Worm (Caenorhabditis elegans) whole organism, L1 larva: ENCODE results near the gene W01C9.2.

Source experiments
- Y116A8C.19 ChIP-seq: sonication (generic microtip); optimal IDR thresholded peaks from 2 replicates; lab custom pipeline; 2016; ENCODE audit warnings: missing compliant biosample characterization, missing genetic modification characterization, borderline replicate concordance
- aha-1 ChIP-seq: fragments of 150-350 bp; optimal IDR thresholded peaks from 2 replicates; lab custom pipeline; 2014; ENCODE audit warnings: missing biosample characterization, missing genetic modification characterization
- aly-2 ChIP-seq: fragments of 150-350 bp; optimal IDR thresholded peaks from 2 replicates; lab custom pipeline; 2014; ENCODE audit warnings: missing biosample characterization, missing genetic modification characterization
- blmp-1 ChIP-seq: fragments of 150-350 bp; optimal IDR thresholded peaks from 2 replicates; lab custom pipeline; 2014; ENCODE audit warnings: missing biosample characterization, missing genetic modification characterization
- ceh-63 ChIP-seq: fragments of 200-800 bp; sonication (Bioruptor generic); optimal IDR thresholded peaks from 2 replicates; lab custom pipeline; 2018; ENCODE audit warnings: mild to moderate bottlenecking, missing genetic modification characterization, missing compliant biosample characterization
- ceh-8 ChIP-seq: fragments of 200-800 bp; sonication (Bioruptor generic); optimal IDR thresholded peaks from 2 replicates; lab custom pipeline; 2018; ENCODE audit warnings: mild to moderate bottlenecking, missing genetic modification characterization, moderate library complexity, missing compliant biosample characterization
- ceh-82 ChIP-seq, 3 experiments: fragments of 150-350 bp in 1 of 3; sonication (generic microtip) in 2 of 3; optimal IDR thresholded peaks; 2 replicates each; lab custom pipeline; 2014 to 2017; ENCODE audit warnings: missing biosample characterization in 3 of 3, missing genetic modification characterization in 3 of 3
- ceh-88 ChIP-seq: fragments of 200-800 bp; sonication (Bioruptor generic); IDR thresholded peaks from 2 replicates; pipeline ENCODE4 v1.3.6; 2022; ENCODE audit warnings: missing genetic modification characterization, missing compliant biosample characterization
- ceh-90 ChIP-seq: sonication (generic microtip); optimal IDR thresholded peaks from 2 replicates; lab custom pipeline; 2016; ENCODE audit warnings: missing genetic modification characterization, missing compliant biosample characterization
- ces-1 ChIP-seq: fragments of 150-350 bp; optimal IDR thresholded peaks from 2 replicates; lab custom pipeline; 2014; ENCODE audit warnings: missing biosample characterization, missing genetic modification reagents, missing genetic modification characterization
- dpl-1 ChIP-seq, 3 experiments: fragments of 150-350 bp in 2 of 3; sonication (generic microtip) in 1 of 3; optimal IDR thresholded peaks; 2 replicates each; lab custom pipeline; 2014 to 2017; ENCODE audit warnings: missing biosample characterization in 3 of 3, missing genetic modification characterization in 3 of 3, missing genetic modification reagents in 3 of 3
- dsc-1 ChIP-seq: sonication (generic microtip); optimal IDR thresholded peaks from 2 replicates; lab custom pipeline; 2016; ENCODE audit warnings: mild to moderate bottlenecking, missing genetic modification characterization, missing compliant biosample characterization
- efl-3 ChIP-seq: fragments of 200-800 bp; sonication (Bioruptor generic); optimal IDR thresholded peaks from 2 replicates; lab custom pipeline; 2018; ENCODE audit warnings: mild to moderate bottlenecking, missing genetic modification characterization, missing compliant biosample characterization
- egl-27 ChIP-seq, 2 experiments: fragments of 150-350 bp in 1 of 2; sonication (generic microtip); optimal IDR thresholded peaks; 3 replicates each; lab custom pipeline; 2017 to 2018; ENCODE audit warnings: missing biosample characterization in 2 of 2, missing genetic modification characterization in 2 of 2, missing genetic modification reagents in 2 of 2
- elt-2 ChIP-seq: sonication (generic microtip); optimal IDR thresholded peaks from 2 replicates; lab custom pipeline; 2016; ENCODE audit warnings: missing genetic modification characterization, mild to moderate bottlenecking, inconsistent platforms, missing compliant biosample characterization, missing genetic modification reagents
- ets-5 ChIP-seq: fragments of 200-800 bp; sonication (Bioruptor generic); IDR thresholded peaks from 2 replicates; pipeline ENCODE4 v1.3.6; 2022; ENCODE audit warnings: missing genetic modification characterization, missing compliant biosample characterization
- fkh-10 ChIP-seq: sonication (generic microtip); optimal IDR thresholded peaks from 2 replicates; lab custom pipeline; 2017; ENCODE audit warnings: missing biosample characterization, missing genetic modification reagents, missing genetic modification characterization
- fkh-8 ChIP-seq: sonication (generic microtip); optimal IDR thresholded peaks from 2 replicates; lab custom pipeline; 2016; ENCODE audit warnings: mild to moderate bottlenecking, missing genetic modification characterization, missing compliant biosample characterization
- grh-1 ChIP-seq: fragments of 200-800 bp; sonication (Bioruptor generic); IDR thresholded peaks from 2 replicates; pipeline ENCODE4 v1.3.6; 2022; ENCODE audit warnings: missing genetic modification reagents, missing genetic modification characterization, missing compliant biosample characterization
- hlh-17 ChIP-seq: fragments of 200-800 bp; sonication (Bioruptor generic); optimal IDR thresholded peaks from 2 replicates; lab custom pipeline; 2018; ENCODE audit warnings: missing genetic modification characterization, mild to moderate bottlenecking, missing compliant biosample characterization, moderate library complexity, borderline replicate concordance
- isw-1 ChIP-seq: fragments of 200-800 bp; sonication (Bioruptor generic); IDR thresholded peaks from 2 replicates; pipeline ENCODE4 v1.3.6; 2022; ENCODE audit warnings: missing genetic modification characterization, missing compliant biosample characterization
- lin-13 ChIP-seq: fragments of 150-350 bp; optimal IDR thresholded peaks from 2 replicates; lab custom pipeline; 2014; ENCODE audit warnings: missing biosample characterization, missing genetic modification reagents, missing genetic modification characterization
- lin-15B ChIP-seq: fragments of 150-350 bp; sonication (generic microtip); optimal IDR thresholded peaks from 3 replicates; lab custom pipeline; 2014; ENCODE audit warnings: missing biosample characterization, missing genetic modification characterization
- lin-35 ChIP-seq, 2 experiments: fragments of 150-350 bp; optimal IDR thresholded peaks; 2 replicates each; lab custom pipeline; 2014; ENCODE audit warnings: missing biosample characterization in 2 of 2, missing genetic modification characterization in 2 of 2, missing genetic modification reagents in 2 of 2
- lin-39 ChIP-seq: fragments of 150-350 bp; optimal IDR thresholded peaks from 2 replicates; lab custom pipeline; 2014; ENCODE audit warnings: missing biosample characterization, missing genetic modification reagents, missing genetic modification characterization
- lir-3 ChIP-seq: sonication (generic microtip); optimal IDR thresholded peaks from 2 replicates; lab custom pipeline; 2016; ENCODE audit warnings: mild to moderate bottlenecking, missing genetic modification characterization, moderate library complexity, missing compliant biosample characterization; ENCODE audit not compliant: poor library complexity
- mab-9 ChIP-seq: fragments of 200-800 bp; sonication (Bioruptor generic); IDR thresholded peaks from 2 replicates; pipeline ENCODE4 v1.3.6; 2022; ENCODE audit warnings: missing genetic modification reagents, missing genetic modification characterization, missing compliant biosample characterization
- mep-1 ChIP-seq: fragments of 150-350 bp; optimal IDR thresholded peaks from 2 replicates; lab custom pipeline; 2014; ENCODE audit warnings: missing biosample characterization, missing genetic modification characterization
- nhr-12 ChIP-seq: sonication (generic microtip); optimal IDR thresholded peaks from 2 replicates; lab custom pipeline; 2017; ENCODE audit warnings: missing biosample characterization, missing genetic modification characterization
- nhr-20 ChIP-seq: sonication (generic microtip); optimal IDR thresholded peaks from 2 replicates; lab custom pipeline; 2016; ENCODE audit warnings: mild to moderate bottlenecking, missing genetic modification characterization, missing compliant biosample characterization
- nhr-237 ChIP-seq: fragments of 150-350 bp; optimal IDR thresholded peaks from 2 replicates; lab custom pipeline; 2014; ENCODE audit warnings: missing biosample characterization, missing genetic modification characterization
- nhr-28 ChIP-seq: fragments of 150-350 bp; optimal IDR thresholded peaks from 2 replicates; lab custom pipeline; 2014; ENCODE audit warnings: missing biosample characterization, missing genetic modification characterization
- nhr-47 ChIP-seq: sonication (generic microtip); optimal IDR thresholded peaks from 2 replicates; lab custom pipeline; 2016; ENCODE audit warnings: mild to moderate bottlenecking, missing genetic modification characterization, moderate library complexity, missing compliant biosample characterization
- nhr-71 ChIP-seq: sonication (generic microtip); optimal IDR thresholded peaks from 2 replicates; lab custom pipeline; 2016; ENCODE audit warnings: mild to moderate bottlenecking, missing genetic modification characterization, moderate library complexity, missing compliant biosample characterization
- nhr-76 ChIP-seq: sonication (generic microtip); optimal IDR thresholded peaks from 2 replicates; lab custom pipeline; 2017; ENCODE audit warnings: missing biosample characterization, missing genetic modification characterization
- nhr-77 ChIP-seq: fragments of 150-350 bp; optimal IDR thresholded peaks from 2 replicates; lab custom pipeline; 2014; ENCODE audit warnings: missing biosample characterization, missing genetic modification characterization
- pqm-1 ChIP-seq: sonication (generic microtip); optimal IDR thresholded peaks from 3 replicates; lab custom pipeline; 2017; ENCODE audit warnings: missing biosample characterization, missing genetic modification characterization
- rnt-1 ChIP-seq: sonication (generic microtip); optimal IDR thresholded peaks from 2 replicates; lab custom pipeline; 2016; ENCODE audit warnings: mild to moderate bottlenecking, missing genetic modification characterization, moderate library complexity, missing compliant biosample characterization
- snpc-4 ChIP-seq: fragments of 150-350 bp; optimal IDR thresholded peaks from 2 replicates; lab custom pipeline; 2014; ENCODE audit warnings: missing biosample characterization, missing genetic modification characterization
- sup-37 ChIP-seq: fragments of 200-800 bp; sonication (Bioruptor generic); optimal IDR thresholded peaks from 2 replicates; lab custom pipeline; 2018; ENCODE audit warnings: mild to moderate bottlenecking, missing genetic modification characterization, missing compliant biosample characterization
- swsn-7 ChIP-seq: sonication (generic microtip); optimal IDR thresholded peaks from 2 replicates; lab custom pipeline; 2016; ENCODE audit warnings: missing genetic modification characterization, missing compliant biosample characterization
- unc-130 ChIP-seq: fragments of 150-350 bp; optimal IDR thresholded peaks from 2 replicates; lab custom pipeline; 2017; ENCODE audit warnings: missing biosample characterization, missing genetic modification characterization, inconsistent platforms
- unc-30 ChIP-seq: sonication (generic microtip); optimal IDR thresholded peaks from 2 replicates; lab custom pipeline; 2017; ENCODE audit warnings: missing biosample characterization, missing genetic modification characterization
- unc-62 ChIP-seq: fragments of 150-350 bp; optimal IDR thresholded peaks from 2 replicates; lab custom pipeline; 2014; ENCODE audit warnings: missing biosample characterization, missing genetic modification reagents, missing genetic modification characterization
- unc-86 ChIP-seq: sonication (generic microtip); optimal IDR thresholded peaks from 2 replicates; lab custom pipeline; 2016; ENCODE audit warnings: missing genetic modification characterization, missing compliant biosample characterization
- unc-98 ChIP-seq: fragments of 200-800 bp; sonication (Bioruptor generic); IDR thresholded peaks from 2 replicates; pipeline ENCODE4 v1.3.6; 2022; ENCODE audit warnings: missing genetic modification characterization, missing compliant biosample characterization
- vab-15 ChIP-seq: sonication (generic microtip); optimal IDR thresholded peaks from 2 replicates; lab custom pipeline; 2017; ENCODE audit warnings: missing genotype, mild to moderate bottlenecking, missing genetic modification characterization, missing compliant biosample characterization
- zag-1 ChIP-seq: fragments of 150-350 bp; optimal IDR thresholded peaks from 2 replicates; lab custom pipeline; 2014; ENCODE audit warnings: missing biosample characterization, missing genetic modification characterization
- ztf-11 ChIP-seq, 2 experiments: sonication (generic microtip); optimal IDR thresholded peaks; 2 replicates each; lab custom pipeline; 2016 to 2017; ENCODE audit warnings: missing genetic modification characterization in 2 of 2, missing biosample characterization in 1 of 2, missing compliant biosample characterization in 1 of 2
- ztf-4 ChIP-seq: fragments of 150-350 bp; optimal IDR thresholded peaks from 2 replicates; lab custom pipeline; 2014; ENCODE audit warnings: missing biosample characterization, missing genetic modification characterization

Gene W01C9.2

ce11 chrII:8569038-8569977, 33.1 kb downstream of the W01C9.2 start, which contains the start of the genes col-38 and rpl-5 (continued):
- TF ChIP-seq lin-35 (GFP tag; optimal IDR thresholded peaks at IDR 0.05; lab: Kevin White, UChicago) (peak; percentile 98 to 99), dpl-1 (GFP tag; optimal IDR thresholded peaks at IDR 0.05; lab: Kevin White, UChicago) (peak; percentile 97 to 99 (median 97)), lin-15B (tag; lab: Kevin White, UChicago) (peak; percentile 94), fkh-10 (peak; percentile 72), unc-130 (peak; percentile 96), isw-1 (GFP tag; lab: Robert Waterston, UW) (peak; percentile 96), aha-1 (tag; lab: Kevin White, UChicago) (peak; percentile 59), lin-39 (tag; lab: Kevin White, UChicago) (peak; percentile 47), nhr-71 (peak; percentile 94), ceh-88 (GFP tag; lab: Robert Waterston, UW) (peak; percentile 79), unc-30 (no peak), ceh-8 (peak; percentile 60), ceh-82 (tag; optimal IDR thresholded peaks at IDR 0.05; lab: Kevin White, UChicago) (peak; percentile 73 to 96 (median 77)), vab-15 (tag; lab: Kevin White, UChicago) (peak; percentile 82), ztf-11 (tag; optimal IDR thresholded peaks at IDR 0.05; lab: Kevin White, UChicago) (peak in 1 of 2 experiments; percentile 56), ces-1 (no peak), ets-5 (GFP tag; lab: Robert Waterston, UW) (no peak), elt-2 (tag; lab: Kevin White, UChicago) (peak; percentile 66), zag-1 (tag; lab: Kevin White, UChicago) (no peak), nhr-47 (tag; lab: Kevin White, UChicago) (peak; percentile 91), mep-1 (peak; percentile 98), aly-2 (peak; percentile 30), nhr-28 (tag; lab: Kevin White, UChicago) (no peak), Y116A8C.19 (no peak), unc-62 (no peak), lin-13 (peak; percentile 87), ceh-63 (GFP tag; lab: Kevin White, UChicago) (no peak), nhr-77 (tag; lab: Kevin White, UChicago) (peak; percentile 87), lir-3 (tag; lab: Kevin White, UChicago) (peak; percentile 73), unc-98 (GFP tag; lab: Robert Waterston, UW) (no peak), ceh-90 (peak; percentile 34), sup-37 (no peak), dsc-1 (tag; lab: Kevin White, UChicago) (peak; percentile 82), hlh-17 (GFP tag; lab: Kevin White, UChicago) (no peak), egl-27 (tag; optimal IDR thresholded peaks at IDR 0.05; lab: Kevin White, UChicago) (no peak), nhr-237 (peak; percentile 78), efl-3 (GFP tag; lab: Kevin White, UChicago) (no peak), pqm-1 (tag; lab: Kevin White, UChicago) (no peak), fkh-8 (tag; lab: Kevin White, UChicago) (peak; percentile 93), mab-9 (GFP tag; lab: Robert Waterston, UW) (peak; percentile 52; the same call in 1 of the 2 replicates), blmp-1 (peak; percentile 86), unc-86 (tag; lab: Kevin White, UChicago) (peak; percentile 79), ztf-4 (peak; percentile 57), nhr-20 (peak; percentile 95), nhr-76 (tag; lab: Kevin White, UChicago) (no peak), snpc-4 (tag; lab: Kevin White, UChicago) (peak; percentile 86), rnt-1 (tag; lab: Kevin White, UChicago) (peak; percentile 92), swsn-7 (tag; lab: Kevin White, UChicago) (peak; percentile 90), nhr-12 (tag; lab: Kevin White, UChicago) (no peak), grh-1 (GFP tag; lab: Robert Waterston, UW) (peak; percentile 75)
